Worm (Caenorhabditis elegans) whole organism, late embryonic: Measurements from ENCODE around the gene pcyt-1.

Source experiments
- C08G9.2 ChIP-seq: sonication (generic microtip); optimal IDR thresholded peaks from 2 replicates; lab custom pipeline; 2016; ENCODE audit warnings: mild to moderate bottlenecking, missing genetic modification characterization, moderate library complexity, missing compliant biosample characterization
- F13H6.1 ChIP-seq: sonication (generic microtip); optimal IDR thresholded peaks from 2 replicates; lab custom pipeline; 2016; ENCODE audit warnings: missing genetic modification characterization, missing compliant biosample characterization
- Y22D7AL.16 ChIP-seq: sonication (generic microtip); optimal IDR thresholded peaks from 2 replicates; lab custom pipeline; 2016; ENCODE audit warnings: missing genetic modification characterization, missing compliant biosample characterization
- ahr-1 ChIP-seq: sonication (generic microtip); optimal IDR thresholded peaks from 2 replicates; lab custom pipeline; 2016; ENCODE audit warnings: missing genetic modification characterization, missing compliant biosample characterization
- ama-1 ChIP-seq: fragments of 150-350 bp; optimal IDR thresholded peaks from 2 replicates; lab custom pipeline; 2014
- ceh-18 ChIP-seq: sonication (generic microtip); optimal IDR thresholded peaks from 2 replicates; lab custom pipeline; 2016; ENCODE audit warnings: missing genetic modification characterization, missing compliant biosample characterization
- ceh-2 ChIP-seq: sonication (generic microtip); optimal IDR thresholded peaks from 2 replicates; lab custom pipeline; 2016; ENCODE audit warnings: missing genotype, missing genetic modification characterization, missing compliant biosample characterization
- ceh-24 ChIP-seq: sonication (generic microtip); optimal IDR thresholded peaks from 2 replicates; lab custom pipeline; 2016; ENCODE audit warnings: mild to moderate bottlenecking, missing genetic modification characterization, missing compliant biosample characterization
- ceh-30 ChIP-seq: fragments of 150-350 bp; optimal IDR thresholded peaks from 2 replicates; lab custom pipeline; 2014; ENCODE audit warnings: missing biosample characterization, missing genetic modification characterization
- ceh-31 ChIP-seq: sonication (generic microtip); optimal IDR thresholded peaks from 2 replicates; lab custom pipeline; 2016; ENCODE audit warnings: missing genetic modification characterization, missing compliant biosample characterization
- ceh-34 ChIP-seq: sonication (generic microtip); optimal IDR thresholded peaks from 2 replicates; lab custom pipeline; 2016; ENCODE audit warnings: mild to moderate bottlenecking, missing genetic modification characterization, missing compliant biosample characterization
- ceh-45 ChIP-seq: fragments of 200-800 bp; sonication (Bioruptor generic); IDR thresholded peaks from 2 replicates; pipeline ENCODE4 v1.3.6; 2022; ENCODE audit warnings: missing genetic modification reagents, missing genetic modification characterization, missing compliant biosample characterization
- ceh-48 ChIP-seq: sonication (generic microtip); optimal IDR thresholded peaks from 2 replicates; lab custom pipeline; 2016; ENCODE audit warnings: missing genetic modification characterization, inconsistent platforms, missing compliant biosample characterization
- ceh-6 ChIP-seq: fragments of 200-800 bp; sonication (Bioruptor generic); optimal IDR thresholded peaks from 2 replicates; lab custom pipeline; 2018; ENCODE audit warnings: mild to moderate bottlenecking, missing genetic modification characterization, missing compliant biosample characterization
- che-1 ChIP-seq: sonication (generic microtip); optimal IDR thresholded peaks from 2 replicates; lab custom pipeline; 2016; ENCODE audit warnings: mild to moderate bottlenecking, missing genetic modification characterization, missing compliant biosample characterization
- dmd-4 ChIP-seq: sonication (generic microtip); optimal IDR thresholded peaks from 2 replicates; lab custom pipeline; 2016; ENCODE audit warnings: borderline replicate concordance, missing genetic modification characterization, missing compliant biosample characterization
- elt-2 ChIP-seq: sonication (generic microtip); optimal IDR thresholded peaks from 2 replicates; lab custom pipeline; 2016; ENCODE audit warnings: missing genetic modification reagents, missing genetic modification characterization, missing compliant biosample characterization
- elt-4 ChIP-seq: sonication (generic microtip); optimal IDR thresholded peaks from 2 replicates; lab custom pipeline; 2016; ENCODE audit warnings: missing genetic modification characterization, missing compliant biosample characterization
- eyg-1 ChIP-seq: sonication (generic microtip); optimal IDR thresholded peaks from 2 replicates; lab custom pipeline; 2016; ENCODE audit warnings: missing genotype, missing genetic modification characterization, missing compliant biosample characterization
- fax-1 ChIP-seq: sonication (generic microtip); optimal IDR thresholded peaks from 2 replicates; lab custom pipeline; 2016; ENCODE audit warnings: missing genotype, missing genetic modification characterization, missing compliant biosample characterization
- fkh-6 ChIP-seq: sonication (generic microtip); optimal IDR thresholded peaks from 2 replicates; lab custom pipeline; 2016; ENCODE audit warnings: missing genetic modification characterization, missing compliant biosample characterization
- gmeb-2 ChIP-seq: sonication (generic microtip); optimal IDR thresholded peaks from 2 replicates; lab custom pipeline; 2016; ENCODE audit warnings: missing genetic modification characterization, inconsistent platforms, missing compliant biosample characterization
- hlh-15 ChIP-seq: sonication (generic microtip); optimal IDR thresholded peaks from 2 replicates; lab custom pipeline; 2016; ENCODE audit warnings: missing genetic modification characterization, missing compliant biosample characterization
- hlh-6 ChIP-seq: sonication (generic microtip); optimal IDR thresholded peaks from 2 replicates; lab custom pipeline; 2016; ENCODE audit warnings: missing genotype, missing genetic modification characterization, missing compliant biosample characterization
- lim-6 ChIP-seq: sonication (generic microtip); optimal IDR thresholded peaks from 2 replicates; lab custom pipeline; 2016; ENCODE audit warnings: missing genetic modification characterization, missing compliant biosample characterization
- madf-2 ChIP-seq: sonication (generic microtip); optimal IDR thresholded peaks from 2 replicates; lab custom pipeline; 2017; ENCODE audit warnings: missing genetic modification characterization, missing compliant biosample characterization
- mec-3 ChIP-seq: sonication (generic microtip); optimal IDR thresholded peaks from 2 replicates; lab custom pipeline; 2016; ENCODE audit warnings: borderline replicate concordance, missing genetic modification characterization, missing compliant biosample characterization
- nfya-1 ChIP-seq: sonication (generic microtip); optimal IDR thresholded peaks from 2 replicates; lab custom pipeline; 2017; ENCODE audit warnings: missing genetic modification characterization, mild to moderate bottlenecking, missing compliant biosample characterization, antibody characterized with exemption, moderate library complexity
- nhr-11 ChIP-seq: fragments of 150-350 bp; optimal IDR thresholded peaks from 2 replicates; lab custom pipeline; 2014; ENCODE audit warnings: missing biosample characterization, missing genetic modification characterization
- nhr-232 ChIP-seq: sonication (generic microtip); optimal IDR thresholded peaks from 2 replicates; lab custom pipeline; 2016; ENCODE audit warnings: missing genetic modification characterization, missing compliant biosample characterization
- npax-4 ChIP-seq: sonication (generic microtip); optimal IDR thresholded peaks from 2 replicates; lab custom pipeline; 2016; ENCODE audit warnings: missing genetic modification characterization, missing compliant biosample characterization
- pag-3 ChIP-seq: sonication (generic microtip); optimal IDR thresholded peaks from 2 replicates; lab custom pipeline; 2016; ENCODE audit warnings: missing compliant biosample characterization, missing genetic modification characterization, borderline replicate concordance
- pat-9 ChIP-seq: fragments of 200-800 bp; sonication (Bioruptor generic); optimal IDR thresholded peaks from 2 replicates; lab custom pipeline; 2018; ENCODE audit warnings: mild to moderate bottlenecking, missing genetic modification characterization, moderate library complexity, missing compliant biosample characterization
- pax-1 ChIP-seq: fragments of 150-350 bp; optimal IDR thresholded peaks from 2 replicates; lab custom pipeline; 2014; ENCODE audit warnings: missing biosample characterization, missing genetic modification characterization
- pha-2 ChIP-seq: sonication (generic microtip); optimal IDR thresholded peaks from 2 replicates; lab custom pipeline; 2017; ENCODE audit warnings: mild to moderate bottlenecking, missing genetic modification characterization, missing compliant biosample characterization
- pros-1 ChIP-seq: fragments of 150-350 bp; optimal IDR thresholded peaks from 2 replicates; lab custom pipeline; 2014; ENCODE audit warnings: missing biosample characterization, missing genetic modification reagents, missing genetic modification characterization
- ref-2 ChIP-seq: sonication (generic microtip); optimal IDR thresholded peaks from 2 replicates; lab custom pipeline; 2016; ENCODE audit warnings: missing genetic modification characterization, missing compliant biosample characterization
- rnt-1 ChIP-seq: sonication (generic microtip); optimal IDR thresholded peaks from 2 replicates; lab custom pipeline; 2016; ENCODE audit warnings: missing genetic modification characterization, missing compliant biosample characterization
- sdc-2 ChIP-seq: sonication (generic microtip); optimal IDR thresholded peaks from 2 replicates; lab custom pipeline; 2016; ENCODE audit warnings: missing genotype, missing genetic modification characterization, missing compliant biosample characterization
- sox-2 ChIP-seq: fragments of 200-800 bp; sonication (Bioruptor generic); IDR thresholded peaks from 2 replicates; pipeline ENCODE4 v1.3.6; 2022; ENCODE audit warnings: missing genetic modification reagents, missing genetic modification characterization, missing compliant biosample characterization
- syd-9 ChIP-seq: sonication (generic microtip); optimal IDR thresholded peaks from 2 replicates; lab custom pipeline; 2016; ENCODE audit warnings: mild to moderate bottlenecking, missing genetic modification characterization, moderate library complexity, missing compliant biosample characterization
- tbx-2 ChIP-seq: sonication (generic microtip); optimal IDR thresholded peaks from 2 replicates; lab custom pipeline; 2016; ENCODE audit warnings: missing genetic modification characterization, missing compliant biosample characterization
- ttx-3 ChIP-seq: sonication (generic microtip); optimal IDR thresholded peaks from 2 replicates; lab custom pipeline; 2016; ENCODE audit warnings: missing genetic modification reagents, missing genetic modification characterization, missing compliant biosample characterization
- unc-55 ChIP-seq: sonication (generic microtip); optimal IDR thresholded peaks from 2 replicates; lab custom pipeline; 2017; ENCODE audit warnings: missing biosample characterization, missing genetic modification reagents, missing genetic modification characterization
- zip-5 ChIP-seq: sonication (generic microtip); optimal IDR thresholded peaks from 2 replicates; lab custom pipeline; 2016; ENCODE audit warnings: missing genetic modification characterization, missing compliant biosample characterization
- ztf-16 ChIP-seq: sonication (generic microtip); optimal IDR thresholded peaks from 2 replicates; lab custom pipeline; 2017; ENCODE audit warnings: missing genetic modification characterization, missing compliant biosample characterization

Gene pcyt-1

DNA sequence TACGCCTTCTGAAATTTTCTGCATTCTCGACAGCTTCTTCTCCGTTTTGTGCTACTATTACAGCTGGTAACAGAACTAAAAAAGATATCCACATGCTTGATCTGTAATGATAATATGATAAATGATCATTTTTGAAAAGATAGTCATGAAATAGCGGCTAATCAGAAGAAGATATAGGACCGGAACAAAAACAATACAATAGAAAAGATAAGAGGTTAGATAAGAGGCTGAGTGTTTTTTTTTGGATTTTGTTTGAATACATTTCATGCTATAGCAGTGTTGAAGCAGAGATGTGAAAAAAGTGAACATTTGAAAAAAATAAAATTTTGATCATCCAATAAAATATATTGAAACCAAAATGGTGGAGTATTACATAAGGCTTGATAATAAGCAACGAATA is 17.8 kb upstream of the pcyt-1 start, which contains the start of gene F46C8.8:
Gene F46C8.8 (minus strand): TSS at position 101 of the 400 bp plus-strand sequence.
- TF ChIP-seq Y22D7AL.16 (tag; lab: Kevin White, UChicago) (no peak), dmd-4 (tag; lab: Kevin White, UChicago) (no peak), ceh-34 (tag; lab: Kevin White, UChicago) (no peak), pax-1 (no peak), ceh-30 (no peak), ceh-24 (tag; lab: Kevin White, UChicago) (no peak), ama-1 (no peak), eyg-1 (tag; lab: Kevin White, UChicago) (no peak), ceh-6 (GFP tag; lab: Kevin White, UChicago) (no peak), ref-2 (tag; lab: Kevin White, UChicago) (no peak), ttx-3 (tag; lab: Kevin White, UChicago) (no peak), pros-1 (tag; lab: Kevin White, UChicago) (no peak), unc-55 (GFP tag; lab: Kevin White, UChicago) (no peak), pag-3 (tag; lab: Kevin White, UChicago) (no peak)

DNA sequence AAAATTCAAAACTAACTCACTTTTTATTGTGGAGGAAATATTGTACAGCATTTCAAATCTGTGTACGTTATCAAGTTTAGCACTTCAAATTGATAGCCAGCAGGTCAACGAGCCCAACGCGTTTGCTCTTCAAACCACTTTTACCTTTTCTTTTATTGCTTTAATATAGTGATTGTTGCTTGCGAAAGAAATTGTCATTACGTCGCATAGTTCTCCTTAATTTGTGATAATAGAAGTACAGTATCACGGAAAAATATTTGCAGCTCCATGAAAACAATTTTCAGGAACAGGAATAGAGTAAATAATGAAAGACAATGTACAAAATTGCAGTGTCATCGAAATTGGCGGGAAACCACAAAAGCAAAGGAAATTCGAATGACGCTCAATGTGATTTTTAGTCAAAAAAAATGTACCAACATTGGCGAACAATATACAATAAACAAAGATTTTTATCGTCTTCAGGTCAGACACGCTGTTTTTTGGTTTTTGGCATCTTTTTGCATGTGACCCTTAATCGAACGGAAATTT is 13.2 kb upstream of the pcyt-1 start, which contains the start of the genes PDB1.1 and F08C6.5:
Gene PDB1.1 (minus strand): TSS at position 158 of the 528 bp plus-strand sequence.
Gene F08C6.5 (plus strand): TSS at position 478 of the 528 bp plus-strand sequence.
- TF ChIP-seq nhr-11 (tag; lab: Kevin White, UChicago) (no peak), elt-2 (peak; percentile 33), syd-9 (tag; lab: Kevin White, UChicago) (no peak)

DNA sequence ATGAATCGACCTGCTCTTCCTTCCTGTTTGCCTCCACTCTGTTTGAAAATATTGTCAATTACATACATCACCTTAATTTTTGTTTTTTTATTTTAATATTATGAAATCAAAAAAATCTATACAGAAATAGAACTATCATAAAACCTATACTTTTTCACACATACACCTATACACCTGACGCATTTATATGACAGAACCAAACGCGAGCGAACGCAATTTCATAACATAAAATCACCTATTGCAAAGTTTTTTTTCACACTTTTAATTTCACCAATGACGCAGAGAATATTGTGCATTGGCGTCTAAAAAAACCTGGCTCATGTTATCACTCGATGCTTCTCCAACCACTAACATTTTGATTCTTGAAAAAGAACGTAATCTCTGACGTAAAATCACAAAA is 10.2 kb upstream of the pcyt-1 start:
- TF ChIP-seq hlh-15 (tag; lab: Kevin White, UChicago) = no peak
- TF ChIP-seq sdc-2 (tag; lab: Kevin White, UChicago) = no peak
- no peak for TF ChIP-seq pax-1
- no peak for TF ChIP-seq tbx-2 (tag; lab: Kevin White, UChicago)
- no peak for TF ChIP-seq sox-2 (GFP tag; lab: Robert Waterston, UW)
- TF ChIP-seq hlh-6 = no peak
- no peak for TF ChIP-seq rnt-1
- no peak for TF ChIP-seq che-1 (tag; lab: Kevin White, UChicago)
- TF ChIP-seq ceh-48 (tag; lab: Kevin White, UChicago) = no peak

DNA sequence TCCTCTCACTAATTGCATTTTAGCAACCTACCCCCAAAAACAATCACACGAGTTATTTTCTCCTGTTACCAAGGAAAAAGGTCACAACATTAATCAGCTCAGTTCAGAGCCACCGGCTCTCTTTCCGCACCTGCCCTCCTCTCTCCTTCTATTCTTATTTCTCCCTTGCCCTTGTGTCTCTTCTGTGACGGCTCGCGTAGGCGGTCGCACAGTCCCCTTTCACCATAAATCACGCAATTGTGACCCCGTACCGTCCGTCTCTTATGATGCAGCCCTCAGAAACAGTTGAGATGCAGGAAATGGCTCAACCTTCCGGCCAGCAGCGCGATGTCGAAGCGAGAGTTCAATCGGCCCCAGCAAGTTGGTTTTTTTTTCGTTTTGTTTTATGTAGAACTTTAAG is 9.5 kb upstream of the pcyt-1 start, which contains the start of gene sto-1:
Gene sto-1 (plus strand): TSS at position 200 of the 400 bp plus-strand sequence.
- TF ChIP-seq madf-2 = no peak
- no peak for TF ChIP-seq F13H6.1
- TF ChIP-seq elt-4 (tag; lab: Kevin White, UChicago) = no peak
- no peak for TF ChIP-seq lim-6 (tag; lab: Kevin White, UChicago)
- peak; percentile 38 for TF ChIP-seq ref-2 (tag; lab: Kevin White, UChicago)
- TF ChIP-seq ama-1 = no peak
- TF ChIP-seq pha-2 (tag; lab: Kevin White, UChicago) = no peak
- TF ChIP-seq tbx-2 (tag; lab: Kevin White, UChicago) = peak; percentile 12
- TF ChIP-seq ahr-1 = no peak
- no peak for TF ChIP-seq pat-9 (tag; lab: Kevin White, UChicago)
- peak; percentile 4 for TF ChIP-seq ceh-31
- TF ChIP-seq nfya-1 (tag; lab: Kevin White, UChicago) = no peak
- no peak for TF ChIP-seq nhr-11 (tag; lab: Kevin White, UChicago)
- TF ChIP-seq npax-4 (tag; lab: Kevin White, UChicago) = no peak
- no peak for TF ChIP-seq ceh-30
- TF ChIP-seq zip-5 (tag; lab: Kevin White, UChicago) = no peak
- TF ChIP-seq fkh-6 = peak; percentile 37
- TF ChIP-seq fax-1 (tag; lab: Kevin White, UChicago) = no peak
- no peak for TF ChIP-seq gmeb-2 (tag; lab: Kevin White, UChicago)
- no peak for TF ChIP-seq pag-3 (tag; lab: Kevin White, UChicago)
- TF ChIP-seq C08G9.2 (tag; lab: Kevin White, UChicago) = peak; percentile 46
- TF ChIP-seq hlh-6 = peak; percentile 59
- no peak for TF ChIP-seq ztf-16 (tag; lab: Kevin White, UChicago)
- no peak for TF ChIP-seq mec-3 (tag; lab: Kevin White, UChicago)
- TF ChIP-seq rnt-1 = no peak
- no peak for TF ChIP-seq sdc-2 (tag; lab: Kevin White, UChicago)
- TF ChIP-seq ceh-45 = no peak
- no peak for TF ChIP-seq ceh-18 (tag; lab: Kevin White, UChicago)
- TF ChIP-seq eyg-1 (tag; lab: Kevin White, UChicago) = no peak
- TF ChIP-seq ceh-2 (tag; lab: Kevin White, UChicago) = no peak
- TF ChIP-seq nhr-232 (tag; lab: Kevin White, UChicago) = peak; percentile 5
- TF ChIP-seq, all 69 proteins: peak for 7
